Worm (Caenorhabditis elegans) whole organism, late embryonic: ENCODE data around the gene K07C5.3.

ENCODE experiments used
- C08G9.2 ChIP-seq: sonication (generic microtip); optimal IDR thresholded peaks from 2 replicates; lab custom pipeline; 2016; ENCODE audit warnings: mild to moderate bottlenecking, missing genetic modification characterization, moderate library complexity, missing compliant biosample characterization
- ceh-18 ChIP-seq: sonication (generic microtip); optimal IDR thresholded peaks from 2 replicates; lab custom pipeline; 2016; ENCODE audit warnings: missing genetic modification characterization, missing compliant biosample characterization
- pha-4 ChIP-seq: fragments of 150-350 bp; optimal IDR thresholded peaks from 2 replicates; lab custom pipeline; 2018; ENCODE audit warnings: missing biosample characterization, missing genetic modification reagents, missing genetic modification characterization
- pqm-1 ChIP-seq: sonication (generic microtip); optimal IDR thresholded peaks from 2 replicates; lab custom pipeline; 2016; ENCODE audit warnings: missing genetic modification characterization, missing compliant biosample characterization

DNA sequence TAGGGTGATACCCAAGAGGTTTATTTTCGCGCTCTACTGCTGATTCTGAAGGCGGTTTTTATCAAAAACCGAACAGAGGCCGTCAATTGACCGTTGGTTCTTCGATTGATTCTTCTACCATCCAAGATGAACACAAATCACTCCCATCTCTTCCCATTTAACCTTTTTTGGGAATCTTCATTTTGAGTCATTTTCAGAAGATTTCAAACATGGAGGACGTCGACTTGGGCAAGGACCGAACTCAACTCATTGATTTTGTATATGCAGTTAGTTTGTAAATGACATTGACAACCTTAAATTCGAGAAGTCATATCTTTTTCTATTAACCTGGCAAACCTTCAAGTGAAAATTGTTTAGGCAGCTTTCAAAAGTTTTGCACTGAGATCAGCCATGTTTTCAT lies 45.5 kb downstream of the K07C5.3 start, which contains the start of gene AC3.5:
- TF ChIP-seq C08G9.2: no peak
- no peak for TF ChIP-seq ceh-18 (tag; lab: Kevin White, UChicago)
- TF ChIP-seq pha-4 (tag; lab: Kevin White, UChicago): no peak
- no peak for TF ChIP-seq pqm-1 (tag; lab: Kevin White, UChicago)
